Fruit fly (Drosophila melanogaster): Measurements from ENCODE around the gene cact.

The cact gene

dm6 chr2L:16279774-16280252, 46.2 kb downstream of the cact start (continued):
- TF ChIP-seq zfh1 (GFP tag; IDR thresholded peaks at IDR 0.05) (peak; percentile 82), CG16815 (GFP tag; optimal IDR thresholded peaks at IDR 0.05) (peak; percentile 77), NC2α (GFP tag; optimal IDR thresholded peaks at IDR 0.05) (peak; percentile 72), Dip3 (GFP tag; optimal IDR thresholded peaks at IDR 0.05) (peak; percentile 54), pfk (GFP tag; optimal IDR thresholded peaks at IDR 0.05) (peak; percentile 40), CG18764 (GFP tag; optimal IDR thresholded peaks at IDR 0.05) (peak; percentile 86), CG1647 (GFP tag; optimal IDR thresholded peaks at IDR 0.05) (peak; percentile 80), CG6854 (GFP tag; optimal IDR thresholded peaks at IDR 0.05) (peak; percentile 52), CG17328 (GFP tag; IDR thresholded peaks at IDR 0.05) (peak; percentile 83), dan (GFP tag; IDR thresholded peaks at IDR 0.05) (no peak), HLHmδ (GFP tag; optimal IDR thresholded peaks at IDR 0.05) (no peak), wdn (GFP tag; IDR thresholded peaks at IDR 0.05) (no peak), CG4404 (GFP tag; IDR thresholded peaks at IDR 0.05) (peak; percentile 47; the same call in 1 of the 2 replicates), CG2202 (tag; optimal IDR thresholded peaks at IDR 0.05) (peak; percentile 82), CG11456 (GFP tag; IDR thresholded peaks at IDR 0.05) (0 out of 3 replicates have a peak, but pooled peaks have one; percentile 18), Max (GFP tag; optimal IDR thresholded peaks at IDR 0.05) (peak; percentile 87), CG32772 (GFP tag; IDR thresholded peaks at IDR 0.05) (peak; percentile 71), slp2 (GFP tag; optimal IDR thresholded peaks at IDR 0.05) (peak; percentile 86), CG9797 (GFP tag; optimal IDR thresholded peaks at IDR 0.05) (peak; percentile 10), CG10565 (GFP tag; optimal IDR thresholded peaks at IDR 0.05) (peak; percentile 45), eyg (GFP tag; optimal IDR thresholded peaks at IDR 0.05) (peak; percentile 68), ro (GFP tag; IDR thresholded peaks at IDR 0.05) (peak; percentile 28; the same call in 1 of the 2 replicates), mld (GFP tag; IDR thresholded peaks at IDR 0.05; ENCODE audit: partially characterized antibody) (no peak), CG12104 (GFP tag; optimal IDR thresholded peaks at IDR 0.05) (peak; percentile 86), CG11093 (GFP tag; IDR thresholded peaks at IDR 0.05) (peak; percentile 79), CG13775 (GFP tag; optimal IDR thresholded peaks at IDR 0.05) (peak; percentile 85), Doc3 (GFP tag; IDR thresholded peaks at IDR 0.05; ENCODE audit: partially characterized antibody) (no peak), Meics (GFP tag; optimal IDR thresholded peaks at IDR 0.05) (peak; percentile 83), CG4424 (GFP tag; optimal IDR thresholded peaks at IDR 0.05) (peak; percentile 95), BEAF-32 (GFP tag; optimal IDR thresholded peaks at IDR 0.05) (no peak), NK7.1 (GFP tag; optimal IDR thresholded peaks at IDR 0.05) (peak; percentile 62), CG8290 (GFP tag; optimal IDR thresholded peaks at IDR 0.05) (peak; percentile 73), CG8290 (tag; optimal IDR thresholded peaks at IDR 0.05) (peak; percentile 64 to 75)

dm6 chr2L:16278842-16279241, 47.2 kb downstream of the cact start:
- TF ChIP-seq nmo (GFP tag; optimal IDR thresholded peaks at IDR 0.05) = no peak
- TF ChIP-seq CG2120 (GFP tag; optimal IDR thresholded peaks at IDR 0.05) = no peak
- TF ChIP-seq scrt (GFP tag; optimal IDR thresholded peaks at IDR 0.05) = no peak
- TF ChIP-seq ato (GFP tag; IDR thresholded peaks at IDR 0.05; ENCODE audit: partially characterized antibody) = no peak
- TF ChIP-seq hb (GFP tag; IDR thresholded peaks at IDR 0.05; ENCODE audit: partially characterized antibody) = peak; percentile 21; the same call in 1 of the 3 replicates
- no peak for TF ChIP-seq CG6175 (GFP tag; IDR thresholded peaks at IDR 0.05)
- no peak for TF ChIP-seq prd (optimal IDR thresholded peaks at IDR 0.05)
- no peak for TF ChIP-seq prd (GFP tag; IDR thresholded peaks at IDR 0.05)
- TF ChIP-seq inv (GFP tag; IDR thresholded peaks at IDR 0.05; ENCODE audit: partially characterized antibody) = no peak
- no peak for TF ChIP-seq NC2α (GFP tag; optimal IDR thresholded peaks at IDR 0.05)
- no peak for TF ChIP-seq CG11504 (tag; optimal IDR thresholded peaks at IDR 0.05)
- 0 out of 2 replicates have a peak, but pooled peaks have one; percentile 18 for TF ChIP-seq CG16779 (GFP tag; IDR thresholded peaks at IDR 0.05)
- peak; percentile 18 for TF ChIP-seq Deaf1 (tag; optimal IDR thresholded peaks at IDR 0.05)
- no peak for TF ChIP-seq dysf (GFP tag; IDR thresholded peaks at IDR 0.05)
- no peak for TF ChIP-seq CG31224 (GFP tag; IDR thresholded peaks at IDR 0.05)
- 0 out of 2 replicates have a peak, but pooled peaks have one; percentile 6 for TF ChIP-seq CG5953 (GFP tag; IDR thresholded peaks at IDR 0.05)
- TF ChIP-seq CG18476 (GFP tag; optimal IDR thresholded peaks at IDR 0.05) = no peak
- TF ChIP-seq mld (GFP tag; IDR thresholded peaks at IDR 0.05; ENCODE audit: partially characterized antibody) = no peak
- TF ChIP-seq crol (GFP tag; IDR thresholded peaks at IDR 0.05) = peak; percentile 71
- peak; percentile 27 for TF ChIP-seq pfk (GFP tag; optimal IDR thresholded peaks at IDR 0.05)
- no peak for TF ChIP-seq Adf1 (GFP tag; IDR thresholded peaks at IDR 0.05)
- TF ChIP-seq CG9797 (GFP tag; optimal IDR thresholded peaks at IDR 0.05) = no peak
- no peak for TF ChIP-seq tll (GFP tag; optimal IDR thresholded peaks at IDR 0.05)

All from whole organism, embryonic.